Worm (Caenorhabditis elegans): ENCODE results near the gene lgc-53.

lgc-53 gene

DNA sequence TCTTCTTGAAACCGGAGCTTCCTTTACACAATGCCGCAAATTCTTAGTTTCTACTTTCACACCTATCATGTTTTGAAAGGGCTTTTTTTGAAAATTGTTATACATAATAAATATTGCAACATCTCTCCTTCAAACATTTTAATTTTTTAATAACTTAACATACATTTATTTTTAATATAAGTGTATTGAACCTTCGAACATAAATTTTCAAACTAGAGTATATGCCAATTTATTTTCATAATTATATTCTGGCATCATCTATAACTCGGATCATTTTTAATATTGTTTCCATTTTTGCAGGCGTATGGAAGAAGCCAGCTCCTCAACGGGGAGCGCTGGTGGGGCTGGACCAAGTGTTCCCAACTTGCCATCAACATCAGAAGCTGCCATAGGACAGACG is 17.8 kb downstream of the lgc-53 start, which contains the start of gene hda-4:
Gene hda-4, plus strand, starts transcription at position 301 of the 400 bp plus-strand sequence.
- TF ChIP-seq zfh-2 (GFP tag; conservative IDR thresholded peaks at IDR 0.05) (no peak), egl-18 (GFP tag; IDR thresholded peaks at IDR 0.05) (no peak), lag-1 (GFP tag; IDR thresholded peaks at IDR 0.05) (no peak), dpl-1 (GFP tag; optimal IDR thresholded peaks at IDR 0.05) (no peak), xnd-1 (tag; optimal IDR thresholded peaks at IDR 0.05) (no peak), nhr-27 (tag; optimal IDR thresholded peaks at IDR 0.05) (no peak), F37B4.10 (GFP tag; IDR thresholded peaks at IDR 0.05) (no peak)

DNA sequence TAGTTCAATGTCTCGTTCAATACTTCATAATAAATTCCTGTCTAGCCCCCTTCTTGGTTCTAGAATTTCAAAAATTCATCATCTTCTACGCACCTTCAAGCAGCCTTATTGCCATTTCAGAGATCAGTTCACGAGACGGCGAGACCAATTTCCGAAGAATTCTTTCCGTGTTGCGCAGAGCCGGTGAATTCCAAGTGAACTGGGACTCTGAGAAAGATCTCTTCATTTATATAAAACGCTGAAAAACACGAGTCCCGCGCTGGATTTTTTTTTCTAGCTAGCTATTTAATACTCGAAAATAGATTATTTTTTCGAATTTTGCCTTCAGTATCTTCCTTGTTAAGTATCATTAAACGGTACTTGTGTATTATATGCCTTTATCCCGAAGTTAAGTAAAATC is 19.7 kb downstream of the lgc-53 start:
- no peak for TF ChIP-seq ztf-6 (GFP tag; IDR thresholded peaks at IDR 0.05)
- TF ChIP-seq F23B12.7 (tag; optimal IDR thresholded peaks at IDR 0.05; ENCODE audit: insufficient read depth): no peak
- TF ChIP-seq tlf-1 (GFP tag; optimal IDR thresholded peaks at IDR 0.05): no peak
- no peak for TF ChIP-seq Y67H2A.10 (GFP tag; conservative IDR thresholded peaks at IDR 0.05)
- TF ChIP-seq snpc-1.1 (tag; optimal IDR thresholded peaks at IDR 0.05; ENCODE audit: insufficient read depth): no peak
- no peak for TF ChIP-seq sea-2 (GFP tag; IDR thresholded peaks at IDR 0.05)
- TF ChIP-seq B0261.1 (tag; optimal IDR thresholded peaks at IDR 0.05): no peak
- no peak for TF ChIP-seq lin-40 (tag; optimal IDR thresholded peaks at IDR 0.05)
- TF ChIP-seq F49E8.2 (tag; optimal IDR thresholded peaks at IDR 0.05; ENCODE audit: insufficient read depth): no peak
- TF ChIP-seq cebp-2 (GFP tag; IDR thresholded peaks at IDR 0.05): no peak
- TF ChIP-seq somi-1 (GFP tag; optimal IDR thresholded peaks at IDR 0.05): no peak
- TF ChIP-seq F37B4.10 (GFP tag; IDR thresholded peaks at IDR 0.05): no peak
- TF ChIP-seq ets-4 (GFP tag; optimal IDR thresholded peaks at IDR 0.05): no peak
- no peak for TF ChIP-seq B0035.1 (tag; optimal IDR thresholded peaks at IDR 0.05)
- TF ChIP-seq nfya-2 (GFP tag; IDR thresholded peaks at IDR 0.05): no peak
- TF ChIP-seq K11D2.4 (GFP tag; IDR thresholded peaks at IDR 0.05): no peak
- no peak for TF ChIP-seq snpc-1.3 (tag; optimal IDR thresholded peaks at IDR 0.05; ENCODE audit: insufficient read depth)

DNA sequence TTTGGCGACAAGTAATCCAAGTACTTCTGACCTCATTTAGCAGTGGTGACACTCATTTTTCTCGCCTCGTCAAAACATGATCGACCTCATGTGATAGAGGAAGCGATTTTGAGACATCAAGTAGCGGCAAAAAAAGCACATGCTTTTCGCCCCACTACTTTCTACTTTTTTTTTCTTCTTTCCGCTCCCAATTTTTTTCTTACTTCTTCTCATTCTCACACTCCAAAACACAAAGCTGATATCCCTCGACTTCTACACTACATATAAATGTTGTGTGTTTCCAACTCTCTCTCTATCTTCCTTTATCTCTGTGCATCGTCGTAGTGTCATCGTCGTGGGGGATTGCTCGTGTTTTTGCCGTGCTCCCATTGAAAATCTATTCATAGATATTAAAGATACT is 20.8 kb downstream of the lgc-53 start:
- TF ChIP-seq Y67H2A.10 (GFP tag; conservative IDR thresholded peaks at IDR 0.05) (no peak), dpl-1 (GFP tag; optimal IDR thresholded peaks at IDR 0.05) (no peak), tbp1 (GFP tag; optimal IDR thresholded peaks at IDR 0.05) (no peak), nfya-1 (tag; optimal IDR thresholded peaks at IDR 0.05; ENCODE audit: borderline replicate concordance, insufficient read depth) (no peak), somi-1 (GFP tag; optimal IDR thresholded peaks at IDR 0.05) (peak; percentile 11), tbx-9 (tag; optimal IDR thresholded peaks at IDR 0.05; ENCODE audit: borderline replicate concordance) (no peak), repo-1 (tag; optimal IDR thresholded peaks at IDR 0.05) (no peak)

DNA sequence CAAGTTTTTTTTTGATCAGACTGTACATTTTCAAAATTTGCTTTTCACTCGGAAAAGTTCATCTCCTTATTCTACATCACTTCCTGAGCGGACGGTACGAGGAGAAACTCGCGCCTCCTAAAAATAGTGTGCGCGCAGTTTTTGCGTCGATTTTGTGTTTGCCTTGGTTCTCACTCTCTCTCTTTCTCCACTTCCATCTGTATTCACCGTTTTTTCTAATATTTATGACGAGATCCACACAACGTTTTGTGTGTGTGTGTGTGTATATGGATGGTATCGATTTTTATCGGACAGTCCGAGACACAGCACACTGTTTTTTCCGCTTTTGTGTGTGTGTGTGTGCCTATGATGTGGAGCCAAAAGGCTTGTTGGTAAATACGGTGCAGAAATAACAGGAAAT is 21.9 kb downstream of the lgc-53 start:
- TF ChIP-seq lsl-1 (GFP tag; optimal IDR thresholded peaks at IDR 0.05) (no peak), ceh-79 (tag; optimal IDR thresholded peaks at IDR 0.05) (no peak), ceh-58 (GFP tag; IDR thresholded peaks at IDR 0.05) (no peak), mel-28 (tag; optimal IDR thresholded peaks at IDR 0.05; ENCODE audit: borderline replicate concordance) (no peak), F57C9.4 (tag; optimal IDR thresholded peaks at IDR 0.05) (no peak), rcor-1 (GFP tag; IDR thresholded peaks at IDR 0.05) (no peak), aptf-2 (GFP tag; conservative IDR thresholded peaks at IDR 0.05) (no peak), K12H6.12 (tag; optimal IDR thresholded peaks at IDR 0.05) (no peak), ztf-6 (GFP tag; IDR thresholded peaks at IDR 0.05) (no peak), gei-17 (GFP tag; optimal IDR thresholded peaks at IDR 0.05) (no peak), T07F8.4 (tag; optimal IDR thresholded peaks at IDR 0.05) (no peak), Y56A3A.18 (GFP tag; IDR thresholded peaks at IDR 0.05) (no peak), ceh-100 (GFP tag; IDR thresholded peaks at IDR 0.05) (no peak), madf-10 (tag; optimal IDR thresholded peaks at IDR 0.05) (no peak), F33H1.4 (GFP tag; IDR thresholded peaks at IDR 0.05) (no peak)

Measured in whole organism, young adult.